Worm (Caenorhabditis elegans): ENCODE results near the gene rol-8.

ce11 chrII:7544782-7545181 is 874 bp downstream of the rol-8 start:
- no peak for TF ChIP-seq snpc-4 (tag; optimal IDR thresholded peaks at IDR 0.05)
- TF ChIP-seq nhr-237 (tag; optimal IDR thresholded peaks at IDR 0.05): no peak
